Worm (Caenorhabditis elegans) whole organism, mixed stage, embryonic: ENCODE results near the gene rps-25.

ENCODE experiments used
- M03D4.4 ChIP-seq: sonication (generic microtip); optimal IDR thresholded peaks from 2 replicates; lab custom pipeline; 2017; ENCODE audit warnings: mild to moderate bottlenecking, missing genetic modification characterization, missing compliant biosample characterization
- bed-3 ChIP-seq: fragments of 200-800 bp; sonication (Bioruptor generic); optimal IDR thresholded peaks from 3 replicates; lab custom pipeline; 2018; ENCODE audit warnings: mild to moderate bottlenecking, missing genetic modification characterization, moderate library complexity, missing compliant biosample characterization
- blmp-1 ChIP-seq: fragments of 150-350 bp; optimal IDR thresholded peaks from 2 replicates; lab custom pipeline; 2014; ENCODE audit warnings: missing biosample characterization, missing genetic modification characterization
- ceh-39 ChIP-seq: fragments of 150-350 bp; optimal IDR thresholded peaks from 2 replicates; lab custom pipeline; 2014; ENCODE audit warnings: missing biosample characterization, missing genetic modification characterization
- ceh-83 ChIP-seq: fragments of 200-800 bp; sonication (Bioruptor generic); optimal IDR thresholded peaks from 2 replicates; lab custom pipeline; 2018; ENCODE audit warnings: mild to moderate bottlenecking, missing genetic modification characterization, missing compliant biosample characterization
- ces-1 ChIP-seq: fragments of 150-350 bp; optimal IDR thresholded peaks from 2 replicates; lab custom pipeline; 2014; ENCODE audit warnings: missing biosample characterization, missing genetic modification reagents, missing genetic modification characterization
- cnd-1 ChIP-seq: fragments of 200-800 bp; sonication (Bioruptor generic); optimal IDR thresholded peaks from 2 replicates; lab custom pipeline; 2018; ENCODE audit warnings: mild to moderate bottlenecking, missing genetic modification characterization, missing compliant biosample characterization
- drap-1 ChIP-seq: fragments of 200-800 bp; sonication (Bioruptor generic); optimal IDR thresholded peaks from 3 replicates; lab custom pipeline; 2018; ENCODE audit warnings: mild to moderate bottlenecking, missing genetic modification characterization, missing compliant biosample characterization
- elt-1 ChIP-seq: sonication (generic microtip); optimal IDR thresholded peaks from 2 replicates; lab custom pipeline; 2017; ENCODE audit warnings: missing genetic modification characterization, mild to moderate bottlenecking, missing compliant biosample characterization, antibody characterized with exemption, moderate library complexity, borderline replicate concordance; ENCODE audit not compliant: insufficient read depth
- elt-3 ChIP-seq: fragments of 150-350 bp; optimal IDR thresholded peaks from 2 replicates; lab custom pipeline; 2014; ENCODE audit warnings: missing biosample characterization, missing genetic modification characterization
- flh-1 ChIP-seq: fragments of 200-800 bp; sonication (Bioruptor generic); optimal IDR thresholded peaks from 2 replicates; lab custom pipeline; 2018; ENCODE audit warnings: mild to moderate bottlenecking, missing genetic modification characterization, moderate library complexity, missing compliant biosample characterization
- ham-2 ChIP-seq: fragments of 200-800 bp; sonication (Bioruptor generic); optimal IDR thresholded peaks from 2 replicates; lab custom pipeline; 2018; ENCODE audit warnings: mild to moderate bottlenecking, missing genetic modification characterization, missing compliant biosample characterization
- hlh-1 ChIP-seq: fragments of 150-350 bp; optimal IDR thresholded peaks from 2 replicates; lab custom pipeline; 2014; ENCODE audit warnings: missing biosample characterization, missing genetic modification reagents, missing genetic modification characterization
- lin-13 ChIP-seq: fragments of 150-350 bp; optimal IDR thresholded peaks from 2 replicates; lab custom pipeline; 2014; ENCODE audit warnings: missing biosample characterization, missing genetic modification characterization
- lsy-2 ChIP-seq: fragments of 150-350 bp; optimal IDR thresholded peaks from 2 replicates; lab custom pipeline; 2014; ENCODE audit warnings: missing biosample characterization, missing genetic modification characterization
- mab-5 ChIP-seq: fragments of 150-350 bp; optimal IDR thresholded peaks from 2 replicates; lab custom pipeline; 2014; ENCODE audit warnings: missing biosample characterization, missing genetic modification characterization
- mep-1 ChIP-seq: fragments of 150-350 bp; optimal IDR thresholded peaks from 2 replicates; lab custom pipeline; 2017; ENCODE audit warnings: missing biosample characterization, missing genetic modification reagents, missing genetic modification characterization, inconsistent platforms
- nhr-237 ChIP-seq: fragments of 150-350 bp; optimal IDR thresholded peaks from 2 replicates; lab custom pipeline; 2014; ENCODE audit warnings: missing biosample characterization, missing genetic modification characterization
- nhr-28 ChIP-seq: fragments of 150-350 bp; optimal IDR thresholded peaks from 2 replicates; lab custom pipeline; 2014; ENCODE audit warnings: missing biosample characterization, missing genetic modification characterization
- nhr-76 ChIP-seq: sonication (generic microtip); optimal IDR thresholded peaks from 2 replicates; lab custom pipeline; 2017; ENCODE audit warnings: missing biosample characterization, missing genetic modification characterization
- pha-4 ChIP-seq: fragments of 150-350 bp; optimal IDR thresholded peaks from 2 replicates; lab custom pipeline; 2018; ENCODE audit warnings: missing biosample characterization, missing genetic modification reagents, missing genetic modification characterization
- sem-2 ChIP-seq: fragments of 200-800 bp; sonication (Bioruptor generic); optimal IDR thresholded peaks from 2 replicates; lab custom pipeline; 2018; ENCODE audit warnings: mild to moderate bottlenecking, missing genetic modification characterization, missing compliant biosample characterization
- snpc-4 ChIP-seq: fragments of 150-350 bp; optimal IDR thresholded peaks from 2 replicates; lab custom pipeline; 2014; ENCODE audit warnings: missing biosample characterization, missing genetic modification characterization
- tbx-8 ChIP-seq: fragments of 200-800 bp; sonication (Bioruptor generic); optimal IDR thresholded peaks from 2 replicates; lab custom pipeline; 2018; ENCODE audit warnings: mild to moderate bottlenecking, missing genetic modification characterization, moderate library complexity, missing compliant biosample characterization
- unc-120 ChIP-seq: sonication (generic microtip); optimal IDR thresholded peaks from 2 replicates; lab custom pipeline; 2017; ENCODE audit warnings: missing genetic modification characterization, missing compliant biosample characterization; ENCODE audit not compliant: poor library complexity, severe bottlenecking
- unc-39 ChIP-seq: fragments of 150-350 bp; optimal IDR thresholded peaks from 2 replicates; lab custom pipeline; 2014; ENCODE audit warnings: missing biosample characterization, missing genetic modification characterization
- unc-62 ChIP-seq: fragments of 150-350 bp; optimal IDR thresholded peaks from 2 replicates; lab custom pipeline; 2014; ENCODE audit warnings: missing biosample characterization, missing genetic modification reagents, missing genetic modification characterization
- ztf-11 ChIP-seq: fragments of 150-350 bp; optimal IDR thresholded peaks from 2 replicates; lab custom pipeline; 2014; ENCODE audit warnings: missing biosample characterization, missing genetic modification characterization

The rps-25 gene

DNA sequence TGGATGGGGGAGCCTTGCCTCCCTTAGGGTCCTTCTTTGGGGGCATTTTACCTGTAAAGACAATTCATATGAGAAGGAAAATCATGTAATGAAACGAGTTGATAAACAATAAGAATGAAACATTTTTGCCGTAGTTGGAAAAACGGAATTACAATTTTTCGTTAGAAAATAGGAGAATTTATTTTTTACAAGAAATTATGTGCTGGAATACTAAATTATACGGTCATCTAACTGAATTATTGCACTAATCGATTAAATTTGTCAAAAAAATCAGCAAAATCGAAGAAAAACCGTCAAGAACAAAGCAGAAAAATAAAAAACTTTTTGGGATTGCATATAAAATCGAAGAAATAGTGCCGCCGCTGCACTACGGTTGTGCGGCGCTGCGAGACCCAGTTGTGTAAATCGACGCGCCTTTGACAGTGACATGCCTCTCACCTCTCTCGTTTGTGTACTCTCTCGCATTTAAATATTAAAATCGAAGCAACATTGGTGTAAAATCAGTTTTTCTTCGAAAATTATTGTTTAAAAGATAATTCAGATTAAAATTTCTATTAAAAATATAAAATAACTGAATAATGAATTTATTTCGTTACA is at the start of gene rps-25:
TSS of gene rps-25 (minus strand) at position 51 of the 597 bp plus-strand sequence.
- TF ChIP-seq ces-1 (peak; percentile 18), lin-13 (tag; lab: Kevin White, UChicago) (peak; percentile 77), sem-2 (GFP tag; lab: Kevin White, UChicago) (no peak), bed-3 (GFP tag; lab: Kevin White, UChicago) (no peak), hlh-1 (tag; lab: Kevin White, UChicago) (peak; percentile 46), pha-4 (tag; lab: Kevin White, UChicago) (peak; percentile 17), nhr-76 (tag; lab: Kevin White, UChicago) (no peak), mep-1 (tag; lab: Kevin White, UChicago) (peak; percentile 70), lsy-2 (peak; percentile 90)
- TF ChIP-seq, all 35 proteins: peak for 6

DNA sequence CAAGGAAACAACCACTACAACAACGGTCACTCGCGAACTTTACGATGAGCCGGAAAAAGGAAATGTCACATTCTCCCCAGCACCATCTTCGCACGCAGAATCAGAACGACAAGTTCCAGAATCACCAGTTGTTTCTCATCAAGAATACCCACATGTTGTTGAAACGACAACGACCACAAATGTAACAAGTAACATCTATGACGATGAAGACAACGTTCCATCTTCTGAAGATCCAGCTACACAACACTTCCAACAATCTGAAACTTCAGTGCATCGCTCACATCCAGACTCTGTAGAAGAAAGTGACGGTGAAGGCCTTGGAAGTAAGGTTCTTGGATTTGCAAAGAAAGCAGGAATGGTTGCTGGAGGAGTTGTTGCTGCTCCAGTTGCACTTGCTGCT is 43.1 kb upstream of the rps-25 start:
- TF ChIP-seq hlh-1 (tag; lab: Kevin White, UChicago) (no peak), elt-3 (tag; lab: Kevin White, UChicago) (no peak), mep-1 (tag; lab: Kevin White, UChicago) (no peak), lin-13 (tag; lab: Kevin White, UChicago) (no peak), unc-62 (GFP tag; lab: Kevin White, UChicago) (no peak), M03D4.4 (tag; lab: Kevin White, UChicago) (no peak), snpc-4 (tag; lab: Kevin White, UChicago) (no peak), unc-39 (tag; lab: Kevin White, UChicago) (no peak)

DNA sequence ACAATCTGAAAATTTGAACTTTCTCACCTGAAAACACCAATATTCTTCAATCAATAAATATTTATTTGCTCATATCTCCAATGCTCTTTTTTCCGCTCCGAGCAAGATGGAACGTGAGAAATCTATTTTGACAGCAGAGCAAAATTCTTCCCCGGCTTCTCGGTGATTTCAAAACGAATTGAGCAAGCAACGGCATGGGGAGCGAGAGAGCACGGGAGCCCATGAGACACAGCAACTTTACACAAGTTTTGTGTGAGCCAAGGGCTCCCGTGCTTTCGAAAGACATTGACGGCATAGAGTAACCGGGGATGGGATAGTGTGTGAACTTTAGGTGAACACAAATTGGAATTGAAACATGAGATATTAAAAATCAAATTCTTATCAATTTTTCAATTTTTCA is 39.4 kb upstream of the rps-25 start:
- TF ChIP-seq ceh-39 (tag; lab: Kevin White, UChicago) (no peak), sem-2 (GFP tag; lab: Kevin White, UChicago) (no peak), tbx-8 (no peak), mab-5 (tag; lab: Kevin White, UChicago) (no peak), elt-1 (tag; lab: Kevin White, UChicago) (no peak), cnd-1 (tag; lab: Kevin White, UChicago) (no peak), drap-1 (GFP tag; lab: Kevin White, UChicago) (no peak), blmp-1 (tag; lab: Kevin White, UChicago) (no peak), nhr-237 (tag; lab: Kevin White, UChicago) (no peak), nhr-76 (tag; lab: Kevin White, UChicago) (no peak), ztf-11 (tag; lab: Kevin White, UChicago) (no peak), unc-120 (peak; percentile 43), unc-62 (GFP tag; lab: Kevin White, UChicago) (peak; percentile 36), ceh-83 (no peak), elt-3 (tag; lab: Kevin White, UChicago) (no peak), bed-3 (GFP tag; lab: Kevin White, UChicago) (no peak), unc-39 (tag; lab: Kevin White, UChicago) (no peak), snpc-4 (tag; lab: Kevin White, UChicago) (no peak), hlh-1 (tag; lab: Kevin White, UChicago) (peak; percentile 23), pha-4 (tag; lab: Kevin White, UChicago) (no peak), nhr-28 (no peak)

DNA sequence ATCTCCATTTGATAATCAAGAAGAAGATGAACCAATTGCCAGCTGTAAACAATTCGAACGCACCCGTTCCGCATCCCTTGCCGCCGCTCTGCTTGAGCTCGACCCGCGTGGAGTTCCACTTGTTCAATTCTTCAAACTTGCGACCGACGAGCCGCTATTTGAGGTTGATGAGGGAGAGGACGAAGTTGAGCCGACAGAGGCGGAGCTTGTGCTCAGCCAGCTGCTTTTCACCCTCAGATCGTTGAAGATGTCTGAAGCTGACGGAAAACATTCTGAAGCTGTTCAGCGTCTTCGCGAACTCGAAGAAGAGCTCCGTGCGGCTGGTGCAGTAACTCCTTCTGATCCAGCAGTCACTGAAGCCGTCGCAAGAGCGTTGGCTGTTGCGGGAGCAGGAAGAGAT is 38.4 kb upstream of the rps-25 start:
- no peak for TF ChIP-seq nhr-76 (tag; lab: Kevin White, UChicago)
- TF ChIP-seq snpc-4 (tag; lab: Kevin White, UChicago), result no peak
- TF ChIP-seq unc-39 (tag; lab: Kevin White, UChicago), result no peak
- no peak for TF ChIP-seq ham-2 (GFP tag; lab: Kevin White, UChicago)

DNA sequence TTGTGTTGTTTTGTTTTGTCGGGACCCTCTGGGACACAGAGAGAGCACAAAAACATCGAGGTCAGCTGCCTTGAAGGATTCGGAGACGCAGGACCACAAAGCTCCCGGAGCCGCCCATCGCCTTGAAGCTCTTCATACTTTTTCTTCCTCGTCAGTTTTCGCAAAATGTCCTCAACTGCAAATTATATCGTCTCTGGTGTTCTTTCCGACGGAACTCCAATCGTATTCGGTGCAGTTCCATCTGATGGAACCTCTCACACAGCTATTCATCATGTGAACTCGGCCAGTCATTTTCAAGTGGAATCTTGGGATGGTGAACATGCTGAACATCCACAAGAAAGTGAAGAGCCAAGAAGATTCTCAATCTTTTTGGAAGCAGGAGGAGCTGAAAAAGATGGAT is 38.0 kb upstream of the rps-25 start:
- TF ChIP-seq mep-1 (tag; lab: Kevin White, UChicago) (no peak), unc-120 (no peak), nhr-76 (tag; lab: Kevin White, UChicago) (no peak), hlh-1 (tag; lab: Kevin White, UChicago) (peak; percentile 8)

- no peak for TF ChIP-seq bed-3 (GFP tag; lab: Kevin White, UChicago)
- TF ChIP-seq unc-120, result no peak
- TF ChIP-seq flh-1 (GFP tag; lab: Kevin White, UChicago), result no peak
- no peak for TF ChIP-seq nhr-28
- no peak for TF ChIP-seq ztf-11 (tag; lab: Kevin White, UChicago)
- no peak for TF ChIP-seq ceh-83
- no peak for TF ChIP-seq mab-5 (tag; lab: Kevin White, UChicago)
- no peak for TF ChIP-seq lin-13 (tag; lab: Kevin White, UChicago)
- TF ChIP-seq blmp-1 (tag; lab: Kevin White, UChicago), result no peak
These were observed 35.8 kb upstream of the rps-25 start for ce11 chrIV:5983191-5983590.
